Worm (Caenorhabditis elegans): ENCODE data around the gene ndab-2.

DNA sequence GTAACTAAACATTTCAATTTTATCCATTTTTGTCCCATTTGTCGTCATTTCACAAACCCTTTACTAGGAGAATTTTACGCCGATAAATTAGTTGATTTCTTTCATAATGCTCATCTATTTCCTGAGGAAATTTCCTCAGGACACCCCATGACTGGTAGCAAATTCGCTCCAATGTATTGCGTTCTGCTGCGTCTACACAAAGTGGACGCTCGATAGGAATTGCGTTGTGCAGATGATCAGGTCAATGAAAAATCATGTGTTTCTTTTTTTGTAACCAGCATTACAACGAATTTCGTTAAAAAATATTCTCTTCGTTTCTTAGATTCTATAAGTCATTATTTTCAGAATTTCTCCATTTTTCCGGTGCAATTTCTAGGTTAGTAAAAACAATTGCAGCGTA is 1.3 kb downstream of the ndab-2 start, which contains the start of gene epg-4:
- TF ChIP-seq fos-1 (tag; optimal IDR thresholded peaks at IDR 0.05) (peak; percentile 48), nhr-23 (tag; optimal IDR thresholded peaks at IDR 0.05) (no peak), unc-39 (tag; optimal IDR thresholded peaks at IDR 0.05) (no peak), nhr-237 (tag; optimal IDR thresholded peaks at IDR 0.05) (no peak), elt-3 (tag; optimal IDR thresholded peaks at IDR 0.05) (no peak), ceh-16 (tag; optimal IDR thresholded peaks at IDR 0.05) (no peak), mab-5 (tag; optimal IDR thresholded peaks at IDR 0.05) (no peak), mdl-1 (tag; optimal IDR thresholded peaks at IDR 0.05) (no peak), skn-1 (tag; optimal IDR thresholded peaks at IDR 0.05) (no peak), aly-2 (tag; optimal IDR thresholded peaks at IDR 0.05) (no peak), unc-62 (GFP tag; optimal IDR thresholded peaks at IDR 0.05) (no peak), snpc-4 (tag; optimal IDR thresholded peaks at IDR 0.05) (no peak), ztf-11 (tag; optimal IDR thresholded peaks at IDR 0.05) (no peak), nhr-11 (tag; optimal IDR thresholded peaks at IDR 0.05) (no peak)
